Worm (Caenorhabditis elegans) whole organism, L1 larva: Measurements from ENCODE around the gene abcf-2.

Source experiments
- C04F5.9 ChIP-seq: sonication (generic microtip); optimal IDR thresholded peaks from 2 replicates; lab custom pipeline; 2016; ENCODE audit warnings: missing genetic modification characterization, missing compliant biosample characterization
- C16A3.4 ChIP-seq: fragments of 150-350 bp; optimal IDR thresholded peaks from 2 replicates; lab custom pipeline; 2014; ENCODE audit warnings: missing biosample characterization, missing genetic modification characterization
- Y116A8C.19 ChIP-seq: sonication (generic microtip); optimal IDR thresholded peaks from 2 replicates; lab custom pipeline; 2016; ENCODE audit warnings: missing compliant biosample characterization, missing genetic modification characterization, borderline replicate concordance
- blmp-1 ChIP-seq: fragments of 150-350 bp; optimal IDR thresholded peaks from 2 replicates; lab custom pipeline; 2014; ENCODE audit warnings: missing biosample characterization, missing genetic modification characterization
- ceh-82 ChIP-seq, 3 experiments: fragments of 150-350 bp in 1 of 3; sonication (generic microtip) in 2 of 3; optimal IDR thresholded peaks; 2 replicates each; lab custom pipeline; 2014 to 2017; ENCODE audit warnings: missing biosample characterization in 3 of 3, missing genetic modification characterization in 3 of 3
- ceh-88 ChIP-seq: fragments of 200-800 bp; sonication (Bioruptor generic); IDR thresholded peaks from 2 replicates; pipeline ENCODE4 v1.3.6; 2022; ENCODE audit warnings: missing genetic modification characterization, missing compliant biosample characterization
- ceh-90 ChIP-seq: sonication (generic microtip); optimal IDR thresholded peaks from 2 replicates; lab custom pipeline; 2016; ENCODE audit warnings: missing genetic modification characterization, missing compliant biosample characterization
- dpl-1 ChIP-seq, 3 experiments: fragments of 150-350 bp in 2 of 3; sonication (generic microtip) in 1 of 3; optimal IDR thresholded peaks; 2 replicates each; lab custom pipeline; 2014 to 2017; ENCODE audit warnings: missing biosample characterization in 3 of 3, missing genetic modification characterization in 3 of 3, missing genetic modification reagents in 3 of 3
- dsc-1 ChIP-seq: sonication (generic microtip); optimal IDR thresholded peaks from 2 replicates; lab custom pipeline; 2016; ENCODE audit warnings: mild to moderate bottlenecking, missing genetic modification characterization, missing compliant biosample characterization
- efl-1 ChIP-seq, 4 experiments: fragments of 150-350 bp; optimal IDR thresholded peaks in 3 of 4; peaks in 1 of 4; 1 replicate in 1 of 4; 2 replicates in 3 of 4; lab custom pipeline; 2014; ENCODE audit warnings: missing biosample characterization in 2 of 4, missing genetic modification characterization in 2 of 4, missing genetic modification reagents in 2 of 4
- efl-3 ChIP-seq: fragments of 200-800 bp; sonication (Bioruptor generic); optimal IDR thresholded peaks from 2 replicates; lab custom pipeline; 2018; ENCODE audit warnings: mild to moderate bottlenecking, missing genetic modification characterization, missing compliant biosample characterization
- egl-13 ChIP-seq: sonication (generic microtip); optimal IDR thresholded peaks from 2 replicates; lab custom pipeline; 2016; ENCODE audit warnings: missing genotype, missing genetic modification reagents, missing genetic modification characterization, missing compliant biosample characterization
- egl-27 ChIP-seq, 2 experiments: fragments of 150-350 bp in 1 of 2; sonication (generic microtip); optimal IDR thresholded peaks; 3 replicates each; lab custom pipeline; 2017 to 2018; ENCODE audit warnings: missing biosample characterization in 2 of 2, missing genetic modification characterization in 2 of 2, missing genetic modification reagents in 2 of 2
- elt-2 ChIP-seq: sonication (generic microtip); optimal IDR thresholded peaks from 2 replicates; lab custom pipeline; 2016; ENCODE audit warnings: missing genetic modification characterization, mild to moderate bottlenecking, inconsistent platforms, missing compliant biosample characterization, missing genetic modification reagents
- elt-3 ChIP-seq, 6 experiments: fragments of 150-350 bp in 1 of 6; sonication (generic microtip); optimal IDR thresholded peaks; 2 replicates each; lab custom pipeline; 2017 to 2018; ENCODE audit warnings: missing biosample characterization in 6 of 6, missing genetic modification characterization in 6 of 6, inconsistent platforms in 1 of 6
- fkh-10 ChIP-seq: sonication (generic microtip); optimal IDR thresholded peaks from 2 replicates; lab custom pipeline; 2017; ENCODE audit warnings: missing biosample characterization, missing genetic modification reagents, missing genetic modification characterization
- fkh-8 ChIP-seq: sonication (generic microtip); optimal IDR thresholded peaks from 2 replicates; lab custom pipeline; 2016; ENCODE audit warnings: mild to moderate bottlenecking, missing genetic modification characterization, missing compliant biosample characterization
- hpl-2 ChIP-seq: fragments of 150-350 bp; optimal IDR thresholded peaks from 2 replicates; lab custom pipeline; 2014; ENCODE audit warnings: missing biosample characterization, missing genetic modification reagents, missing genetic modification characterization
- isw-1 ChIP-seq: fragments of 200-800 bp; sonication (Bioruptor generic); IDR thresholded peaks from 2 replicates; pipeline ENCODE4 v1.3.6; 2022; ENCODE audit warnings: missing genetic modification characterization, missing compliant biosample characterization
- lin-13 ChIP-seq: fragments of 150-350 bp; optimal IDR thresholded peaks from 2 replicates; lab custom pipeline; 2014; ENCODE audit warnings: missing biosample characterization, missing genetic modification reagents, missing genetic modification characterization
- lin-35 ChIP-seq, 2 experiments: fragments of 150-350 bp; optimal IDR thresholded peaks; 2 replicates each; lab custom pipeline; 2014; ENCODE audit warnings: missing biosample characterization in 2 of 2, missing genetic modification characterization in 2 of 2, missing genetic modification reagents in 2 of 2
- lin-39 ChIP-seq: fragments of 150-350 bp; optimal IDR thresholded peaks from 2 replicates; lab custom pipeline; 2014; ENCODE audit warnings: missing biosample characterization, missing genetic modification reagents, missing genetic modification characterization
- lir-3 ChIP-seq: sonication (generic microtip); optimal IDR thresholded peaks from 2 replicates; lab custom pipeline; 2016; ENCODE audit warnings: mild to moderate bottlenecking, missing genetic modification characterization, moderate library complexity, missing compliant biosample characterization; ENCODE audit not compliant: poor library complexity
- lsy-2 ChIP-seq, 2 experiments: fragments of 150-350 bp; optimal IDR thresholded peaks; 2 replicates each; lab custom pipeline; 2014; ENCODE audit warnings: missing biosample characterization in 2 of 2, missing genetic modification characterization in 2 of 2
- mab-9 ChIP-seq: fragments of 200-800 bp; sonication (Bioruptor generic); IDR thresholded peaks from 2 replicates; pipeline ENCODE4 v1.3.6; 2022; ENCODE audit warnings: missing genetic modification reagents, missing genetic modification characterization, missing compliant biosample characterization
- mdl-1 ChIP-seq, 2 experiments: fragments of 150-350 bp; optimal IDR thresholded peaks; 2 replicates each; lab custom pipeline; 2014 to 2017; ENCODE audit warnings: missing biosample characterization in 2 of 2, missing genetic modification characterization in 2 of 2, inconsistent platforms in 1 of 2
- mef-2 ChIP-seq: fragments of 150-350 bp; optimal IDR thresholded peaks from 2 replicates; lab custom pipeline; 2014; ENCODE audit warnings: missing biosample characterization, missing genetic modification characterization
- nhr-11 ChIP-seq: fragments of 150-350 bp; optimal IDR thresholded peaks from 2 replicates; lab custom pipeline; 2014; ENCODE audit warnings: missing biosample characterization, missing genetic modification characterization
- nhr-20 ChIP-seq: sonication (generic microtip); optimal IDR thresholded peaks from 2 replicates; lab custom pipeline; 2016; ENCODE audit warnings: mild to moderate bottlenecking, missing genetic modification characterization, missing compliant biosample characterization
- nhr-237 ChIP-seq: fragments of 150-350 bp; optimal IDR thresholded peaks from 2 replicates; lab custom pipeline; 2014; ENCODE audit warnings: missing biosample characterization, missing genetic modification characterization
- nhr-28 ChIP-seq: fragments of 150-350 bp; optimal IDR thresholded peaks from 2 replicates; lab custom pipeline; 2014; ENCODE audit warnings: missing biosample characterization, missing genetic modification characterization
- nhr-47 ChIP-seq: sonication (generic microtip); optimal IDR thresholded peaks from 2 replicates; lab custom pipeline; 2016; ENCODE audit warnings: mild to moderate bottlenecking, missing genetic modification characterization, moderate library complexity, missing compliant biosample characterization
- nhr-76 ChIP-seq: sonication (generic microtip); optimal IDR thresholded peaks from 2 replicates; lab custom pipeline; 2017; ENCODE audit warnings: missing biosample characterization, missing genetic modification characterization
- nhr-85 ChIP-seq: sonication (generic microtip); peaks from one replicate; lab custom pipeline; 2016; ENCODE audit warnings: missing genetic modification characterization, inconsistent platforms, missing compliant biosample characterization
- pax-3 ChIP-seq: fragments of 200-800 bp; sonication (Bioruptor generic); optimal IDR thresholded peaks from 2 replicates; lab custom pipeline; 2018; ENCODE audit warnings: mild to moderate bottlenecking, missing genetic modification characterization, moderate library complexity, missing compliant biosample characterization
- pqm-1 ChIP-seq: sonication (generic microtip); optimal IDR thresholded peaks from 3 replicates; lab custom pipeline; 2017; ENCODE audit warnings: missing biosample characterization, missing genetic modification characterization
- skn-1 ChIP-seq: fragments of 150-350 bp; optimal IDR thresholded peaks from 2 replicates; lab custom pipeline; 2014; ENCODE audit warnings: missing biosample characterization, missing genetic modification characterization
- sox-4 ChIP-seq: sonication (generic microtip); optimal IDR thresholded peaks from 2 replicates; lab custom pipeline; 2016; ENCODE audit warnings: missing genetic modification characterization, missing compliant biosample characterization
- swsn-7 ChIP-seq: sonication (generic microtip); optimal IDR thresholded peaks from 2 replicates; lab custom pipeline; 2016; ENCODE audit warnings: missing genetic modification characterization, missing compliant biosample characterization
- unc-130 ChIP-seq: fragments of 150-350 bp; optimal IDR thresholded peaks from 2 replicates; lab custom pipeline; 2017; ENCODE audit warnings: missing biosample characterization, missing genetic modification characterization, inconsistent platforms
- unc-62 ChIP-seq: fragments of 150-350 bp; optimal IDR thresholded peaks from 2 replicates; lab custom pipeline; 2014; ENCODE audit warnings: missing biosample characterization, missing genetic modification reagents, missing genetic modification characterization
- xbp-1 ChIP-seq: sonication (generic microtip); optimal IDR thresholded peaks from 2 replicates; lab custom pipeline; 2016; ENCODE audit warnings: missing genetic modification characterization, missing compliant biosample characterization
- zag-1 ChIP-seq: fragments of 150-350 bp; optimal IDR thresholded peaks from 2 replicates; lab custom pipeline; 2014; ENCODE audit warnings: missing biosample characterization, missing genetic modification characterization
- zip-4 ChIP-seq: fragments of 200-800 bp; sonication (Bioruptor generic); optimal IDR thresholded peaks from 2 replicates; lab custom pipeline; 2018; ENCODE audit warnings: mild to moderate bottlenecking, missing genetic modification characterization, moderate library complexity, missing compliant biosample characterization

Gene abcf-2

ce11 chrIII:13461535-13461934 is 503 bp downstream of the abcf-2 start:
- TF ChIP-seq C04F5.9 (no peak), nhr-237 (tag; lab: Kevin White, UChicago) (no peak), unc-62 (GFP tag; lab: Kevin White, UChicago) (no peak), ceh-88 (no peak), efl-1 (optimal IDR thresholded peaks at IDR 0.05; lab: Kevin White, UChicago) (no peak), efl-1 (GFP tag; optimal IDR thresholded peaks at IDR 0.05 in 1 of 2; lab: Kevin White, UChicago) (peak in 1 of 2 experiments; percentile 61), ceh-90 (no peak), swsn-7 (tag; lab: Kevin White, UChicago) (no peak), nhr-85 (tag; lab: Kevin White, UChicago) (peak; percentile 67), mef-2 (tag; lab: Kevin White, UChicago) (no peak), lin-13 (GFP tag; lab: Kevin White, UChicago) (no peak), Y116A8C.19 (tag; lab: Kevin White, UChicago) (no peak), dsc-1 (no peak)

ce11 chrIII:13458978-13459596 is 3.0 kb downstream of the abcf-2 start, which contains the start of gene tag-164:
Gene tag-164 (plus strand): TSS chrIII:13459546.
- TF ChIP-seq mab-9 (GFP tag; lab: Robert Waterston, UW) (no peak), elt-2 (tag; lab: Kevin White, UChicago) (no peak), pax-3 (tag; lab: Kevin White, UChicago) (no peak), xbp-1 (no peak)

- TF ChIP-seq dsc-1 (no peak), unc-130 (tag; lab: Kevin White, UChicago) (no peak), hpl-2 (no peak), efl-3 (no peak), blmp-1 (no peak), lir-3 (tag; lab: Kevin White, UChicago) (no peak), nhr-76 (tag; lab: Kevin White, UChicago) (no peak), mdl-1 (tag; optimal IDR thresholded peaks at IDR 0.05; lab: Kevin White, UChicago) (no peak), isw-1 (GFP tag; lab: Robert Waterston, UW) (no peak), egl-27 (tag; optimal IDR thresholded peaks at IDR 0.05; lab: Kevin White, UChicago) (no peak), nhr-28 (tag; lab: Kevin White, UChicago) (no peak), nhr-11 (no peak), nhr-20 (tag; lab: Kevin White, UChicago) (no peak)
Measured at ce11 chrIII:13457305-13457704, 4.7 kb downstream of the abcf-2 start.

ce11 chrIII:13455816-13456215 is 6.2 kb downstream of the abcf-2 start:
- TF ChIP-seq lin-13 (GFP tag; lab: Kevin White, UChicago): peak; percentile 35
- peak; percentile 51 for TF ChIP-seq nhr-47
- TF ChIP-seq lin-35 (GFP tag; optimal IDR thresholded peaks at IDR 0.05; lab: Kevin White, UChicago): peak in 1 of 2 experiments; percentile 48
- TF ChIP-seq sox-4 (tag; lab: Kevin White, UChicago): no peak
- TF ChIP-seq skn-1 (tag; lab: Kevin White, UChicago): peak; percentile 21
- TF ChIP-seq zip-4 (GFP tag; lab: Kevin White, UChicago): peak; percentile 50
- no peak for TF ChIP-seq pax-3 (tag; lab: Kevin White, UChicago)
- TF ChIP-seq nhr-20 (tag; lab: Kevin White, UChicago): no peak
- peak; percentile 31 for TF ChIP-seq fkh-10 (GFP tag; lab: Kevin White, UChicago)
- TF ChIP-seq mef-2 (tag; lab: Kevin White, UChicago): peak; percentile 84
- TF ChIP-seq C16A3.4 (tag; lab: Kevin White, UChicago): no peak
- peak; percentile 43 for TF ChIP-seq fkh-8
- no peak for TF ChIP-seq nhr-11
- peak; percentile 22 for TF ChIP-seq xbp-1
- TF ChIP-seq dpl-1 (GFP tag; optimal IDR thresholded peaks at IDR 0.05; lab: Kevin White, UChicago): peak in 1 of 3 experiments; percentile 35
- TF ChIP-seq ceh-88: no peak
- TF ChIP-seq lin-39: no peak
- TF ChIP-seq blmp-1: peak; percentile 10
- peak; percentile 32 for TF ChIP-seq swsn-7 (tag; lab: Kevin White, UChicago)
- TF ChIP-seq zag-1 (tag; lab: Kevin White, UChicago): no peak
- TF ChIP-seq nhr-237 (tag; lab: Kevin White, UChicago): peak; percentile 22
- peak; percentile 51 for TF ChIP-seq egl-13
- peak; percentile 27 for TF ChIP-seq efl-1 (optimal IDR thresholded peaks at IDR 0.05; lab: Kevin White, UChicago)
- TF ChIP-seq efl-1 (GFP tag; optimal IDR thresholded peaks at IDR 0.05 in 1 of 2; lab: Kevin White, UChicago): peak; percentile 31 to 57
- no peak for TF ChIP-seq elt-3 (tag; optimal IDR thresholded peaks at IDR 0.05; lab: Kevin White, UChicago)
- peak in 2 of 3 experiments; percentile 4 to 41 for TF ChIP-seq ceh-82 (tag; optimal IDR thresholded peaks at IDR 0.05; lab: Kevin White, UChicago)
- peak; percentile 35; the same call in 1 of the 2 replicates for TF ChIP-seq isw-1 (GFP tag; lab: Robert Waterston, UW)
- TF ChIP-seq lsy-2 (tag; optimal IDR thresholded peaks at IDR 0.05; lab: Kevin White, UChicago): peak; percentile 51 to 71
- no peak for TF ChIP-seq pqm-1
